Fruit fly (Drosophila melanogaster) S2 (cell line): ENCODE measurements around the gene Cwc25.

ENCODE experiments used
- CG8478 ChIP-seq: fragments of >200 bp; optimal IDR thresholded peaks from 2 replicates; lab custom pipeline; 2018
- CTCF ChIP-seq, 2 experiments: fragments of >200 bp; optimal IDR thresholded peaks; 2 replicates each; lab custom pipeline; 2018

DNA sequence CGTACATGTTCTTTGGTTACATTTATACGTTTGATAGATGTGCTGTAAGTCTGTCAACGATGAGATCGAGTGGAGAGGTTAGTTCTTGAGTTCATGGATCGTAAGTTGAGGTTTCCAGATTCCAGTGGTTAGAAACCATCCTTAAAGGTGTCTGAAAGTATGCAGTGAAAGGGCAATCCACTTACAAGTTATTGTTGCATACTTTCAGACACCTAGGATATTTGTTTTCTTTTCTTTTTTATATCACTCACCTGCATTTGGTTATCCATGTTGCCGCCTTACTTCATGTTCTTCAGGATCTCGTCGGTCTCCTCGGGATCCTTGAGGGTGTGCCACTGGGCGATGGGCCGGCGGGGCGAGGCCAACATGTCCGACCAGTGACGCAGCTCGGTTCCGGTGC, 37.9 kb downstream of the Cwc25 start:
- TF ChIP-seq CTCF (optimal IDR thresholded peaks at IDR 0.05; lab: Kevin White, UChicago): no peak
- no peak for TF ChIP-seq CG8478 (lab: Kevin White, UChicago)
